Fruit fly (Drosophila melanogaster) whole organism, pupa: ENCODE results near the gene OdsH.

ENCODE experiments used
- CG34367 ChIP-seq: fragments of 200-800 bp; sonication (Bioruptor generic); optimal IDR thresholded peaks from 2 replicates; lab custom pipeline; 2018; ENCODE audit warnings: missing biosample characterization, mild to moderate bottlenecking, missing genetic modification characterization
- Pif1B ChIP-seq: fragments of 200-800 bp; sonication (Bioruptor generic); optimal IDR thresholded peaks from 3 replicates; lab custom pipeline; 2016; ENCODE audit warnings: missing biosample characterization, missing genetic modification characterization
- Snoo ChIP-seq: fragments of 200-800 bp; sonication (Bioruptor generic); optimal IDR thresholded peaks from 3 replicates; lab custom pipeline; 2017; ENCODE audit warnings: missing biosample characterization, mild to moderate bottlenecking, missing genetic modification characterization, inconsistent platforms

DNA sequence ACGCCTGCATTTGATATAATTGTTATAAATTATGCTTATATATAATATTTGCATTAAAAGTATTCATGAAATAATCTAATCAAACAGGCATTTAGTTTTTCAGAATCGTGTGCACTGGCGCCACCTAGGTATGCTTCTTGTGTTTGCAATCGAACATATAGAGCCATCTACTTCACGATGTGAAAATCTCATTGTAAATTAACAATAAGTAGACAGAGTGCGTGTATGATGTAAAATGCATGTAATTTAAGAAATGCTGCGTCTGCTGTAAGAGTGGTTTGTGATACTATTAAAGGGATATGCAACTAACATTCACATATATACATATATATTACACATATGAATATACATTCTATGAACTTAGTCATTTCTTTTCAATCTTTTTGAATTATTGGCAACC lies 29.4 kb downstream of the OdsH start:
- TF ChIP-seq Pif1B (GFP tag; lab: Kevin White, UChicago) (no peak), CG34367 (no peak), Snoo (tag; lab: Kevin White, UChicago) (no peak)
